Worm (Caenorhabditis elegans): ENCODE measurements around the gene dsc-4.

DNA sequence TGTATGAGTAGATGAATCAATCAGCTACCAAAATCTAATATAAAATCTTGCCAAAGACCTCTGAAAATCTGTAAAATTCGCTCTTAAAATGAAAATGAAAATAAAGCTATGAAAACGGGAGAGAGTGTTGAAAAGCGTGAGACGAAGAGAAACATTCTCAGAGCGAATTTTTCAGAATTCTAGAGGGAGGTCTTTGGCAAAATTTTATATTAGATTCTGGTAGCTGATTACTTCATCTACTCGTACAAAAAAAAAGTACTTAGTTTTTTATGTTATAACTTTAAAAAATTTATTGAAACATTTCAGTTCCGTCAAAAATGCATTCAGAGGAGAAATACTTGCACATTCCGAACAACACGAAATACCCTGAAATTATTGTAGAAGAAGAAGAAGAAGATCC lies 4.4 kb upstream of the dsc-4 start, which contains the start of gene drl-1:
- TF ChIP-seq spr-1 (tag; optimal IDR thresholded peaks at IDR 0.05) (no peak), lin-15B (tag; optimal IDR thresholded peaks at IDR 0.05) (no peak), lin-38 (GFP tag; IDR thresholded peaks at IDR 0.05) (no peak), Y48G9A.11 (GFP tag; IDR thresholded peaks at IDR 0.05) (no peak), nhr-41 (GFP tag; IDR thresholded peaks at IDR 0.05) (no peak), zfp-2 (tag; optimal IDR thresholded peaks at IDR 0.05) (no peak), ZK337.2 (GFP tag; IDR thresholded peaks at IDR 0.05) (no peak), pha-4 (GFP tag; IDR thresholded peaks at IDR 0.05) (no peak), pha-4 (tag; optimal IDR thresholded peaks at IDR 0.05) (no peak), madf-9 (GFP tag; conservative IDR thresholded peaks at IDR 0.05) (no peak), nhr-6 (tag; optimal IDR thresholded peaks at IDR 0.05) (no peak)
